Worm (Caenorhabditis elegans): ENCODE data around the gene ram-2.

DNA sequence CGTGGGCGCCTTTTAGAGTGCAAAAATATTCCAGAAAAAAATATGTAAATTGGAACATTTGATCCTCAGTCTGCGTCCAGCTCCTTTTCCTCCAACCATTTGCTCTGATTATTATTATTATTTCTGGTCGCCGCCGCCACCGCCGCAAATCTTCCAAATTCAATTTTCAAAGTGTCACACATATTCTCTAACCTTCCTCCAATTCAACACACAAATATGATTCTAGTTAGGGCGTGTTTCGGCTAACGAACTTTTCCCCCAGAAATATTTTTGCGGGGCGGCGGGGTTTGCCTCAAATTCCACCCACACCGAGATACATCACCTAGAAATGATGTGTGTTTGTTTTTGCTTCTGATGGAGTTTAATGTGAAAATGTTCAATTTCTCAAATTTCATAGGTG is 45.0 kb downstream of the ram-2 start:
- TF ChIP-seq elt-3 (tag; optimal IDR thresholded peaks at IDR 0.05) (no peak), nhr-76 (tag; optimal IDR thresholded peaks at IDR 0.05) (no peak), elt-1 (tag; optimal IDR thresholded peaks at IDR 0.05; ENCODE audit: borderline replicate concordance, insufficient read depth) (no peak), nhr-28 (tag; optimal IDR thresholded peaks at IDR 0.05) (no peak), snpc-4 (tag; optimal IDR thresholded peaks at IDR 0.05) (no peak), pha-4 (tag; optimal IDR thresholded peaks at IDR 0.05) (no peak), ceh-39 (tag; optimal IDR thresholded peaks at IDR 0.05) (no peak), mab-5 (tag; optimal IDR thresholded peaks at IDR 0.05) (no peak), ces-1 (GFP tag; optimal IDR thresholded peaks at IDR 0.05) (peak; percentile 72), unc-120 (tag; optimal IDR thresholded peaks at IDR 0.05; ENCODE audit: poor library complexity, severe bottlenecking) (no peak), ztf-11 (tag; optimal IDR thresholded peaks at IDR 0.05) (no peak), mls-2 (tag; optimal IDR thresholded peaks at IDR 0.05) (no peak), unc-39 (tag; optimal IDR thresholded peaks at IDR 0.05) (no peak), ceh-83 (GFP tag; optimal IDR thresholded peaks at IDR 0.05) (no peak)

Data from whole organism, mixed stage, embryonic.